Fruit fly (Drosophila melanogaster) whole organism, prepupa: ENCODE results near the gene CG11698.

Experiments used
- CG11762 ChIP-seq: fragments of 200-800 bp; sonication (Bioruptor generic); optimal IDR thresholded peaks from 3 replicates; lab custom pipeline; 2016; ENCODE audit warnings: missing biosample characterization, missing genetic modification characterization; ENCODE audit not compliant: insufficient read depth
- CG15336 ChIP-seq: fragments of 200-800 bp; sonication (Bioruptor generic); IDR thresholded peaks from 2 replicates; pipeline ENCODE4 v1.3.6; 2022; ENCODE audit warnings: missing biosample characterization, missing genetic modification characterization
- CG1621 ChIP-seq: fragments of 200-800 bp; sonication (Bioruptor generic); optimal IDR thresholded peaks from 3 replicates; lab custom pipeline; 2018; ENCODE audit warnings: missing biosample characterization, mild to moderate bottlenecking, missing genetic modification characterization
- CG16779 ChIP-seq: fragments of 200-800 bp; sonication (Bioruptor generic); optimal IDR thresholded peaks from 3 replicates; lab custom pipeline; 2017; ENCODE audit warnings: missing biosample characterization, mild to moderate bottlenecking, missing genetic modification characterization
- CG3032 ChIP-seq: fragments of 200-800 bp; optimal IDR thresholded peaks from 2 replicates; lab custom pipeline; 2019; ENCODE audit warnings: missing biosample characterization, mild to moderate bottlenecking, missing genetic modification characterization, moderate library complexity
- CG31627 ChIP-seq: fragments of 200-800 bp; sonication (Bioruptor generic); optimal IDR thresholded peaks from 3 replicates; lab custom pipeline; 2016; ENCODE audit warnings: missing biosample characterization, missing genetic modification characterization
- CG3919 ChIP-seq: fragments of 200-800 bp; sonication (Bioruptor generic); optimal IDR thresholded peaks from 3 replicates; lab custom pipeline; 2016; ENCODE audit warnings: missing biosample characterization, missing genetic modification characterization
- CG4318 ChIP-seq: fragments of 200-800 bp; sonication (Bioruptor generic); optimal IDR thresholded peaks from 3 replicates; lab custom pipeline; 2017; ENCODE audit warnings: missing biosample characterization, mild to moderate bottlenecking, missing genetic modification characterization
- CG6163 ChIP-seq: fragments of 200-800 bp; sonication (Bioruptor generic); IDR thresholded peaks from 3 replicates; pipeline ENCODE4 v1.3.6; 2022; ENCODE audit warnings: missing biosample characterization, missing genetic modification characterization
- CG6792 ChIP-seq: fragments of 200-800 bp; sonication (Bioruptor generic); optimal IDR thresholded peaks from 3 replicates; lab custom pipeline; 2016; ENCODE audit warnings: missing biosample characterization, missing genetic modification characterization
- CG6808 ChIP-seq: fragments of 200-800 bp; sonication (Bioruptor generic); optimal IDR thresholded peaks from 3 replicates; lab custom pipeline; 2017; ENCODE audit warnings: missing biosample characterization, missing genetic modification characterization, mild to moderate bottlenecking, moderate library complexity, missing genetic modification reagents
- CG7368 ChIP-seq: fragments of 200-800 bp; sonication (Bioruptor generic); optimal IDR thresholded peaks from 3 replicates; lab custom pipeline; 2016; ENCODE audit warnings: missing biosample characterization, missing genetic modification characterization
- CG8119 ChIP-seq: fragments of 200-800 bp; sonication (Bioruptor generic); IDR thresholded peaks from 3 replicates; pipeline ENCODE4 v1.3.6; 2022; ENCODE audit warnings: missing biosample characterization, missing genetic modification characterization
- CG8319 ChIP-seq: fragments of 200-800 bp; sonication (Bioruptor generic); optimal IDR thresholded peaks from 3 replicates; lab custom pipeline; 2016; ENCODE audit warnings: missing biosample characterization, missing genetic modification characterization
- CG8632 ChIP-seq: fragments of 200-800 bp; sonication (Bioruptor generic); optimal IDR thresholded peaks from 3 replicates; lab custom pipeline; 2016; ENCODE audit warnings: missing biosample characterization, missing genetic modification characterization
- CG9139 ChIP-seq: fragments of 200-800 bp; sonication (Bioruptor generic); optimal IDR thresholded peaks from 3 replicates; lab custom pipeline; 2017; ENCODE audit warnings: missing biosample characterization, mild to moderate bottlenecking, missing genetic modification characterization
- Eip78C ChIP-seq: fragments of 200-800 bp; sonication (Bioruptor generic); peaks from one replicate; lab custom pipeline; 2016; ENCODE audit warnings: missing biosample characterization, missing genetic modification characterization
- Eip93F ChIP-seq: fragments of 200-800 bp; sonication (Bioruptor generic); optimal IDR thresholded peaks from 2 replicates; lab custom pipeline; 2016; ENCODE audit warnings: missing biosample characterization, mild to moderate bottlenecking, missing genetic modification characterization
- Ets21C ChIP-seq: fragments of 200-800 bp; sonication (Bioruptor generic); optimal IDR thresholded peaks from 3 replicates; lab custom pipeline; 2016; ENCODE audit warnings: missing biosample characterization, missing genetic modification characterization
- Ets96B ChIP-seq: fragments of 200-800 bp; optimal IDR thresholded peaks from 2 replicates; lab custom pipeline; 2019; ENCODE audit warnings: missing biosample characterization, mild to moderate bottlenecking, missing genetic modification characterization, moderate library complexity
- Hr39 ChIP-seq: fragments of 200-800 bp; sonication (Bioruptor generic); optimal IDR thresholded peaks from 2 replicates; lab custom pipeline; 2016; ENCODE audit warnings: missing biosample characterization, missing genetic modification characterization
- Hr4 ChIP-seq: fragments of 200-800 bp; sonication (Bioruptor generic); optimal IDR thresholded peaks from 3 replicates; lab custom pipeline; 2016; ENCODE audit warnings: missing biosample characterization, missing genetic modification characterization
- Lpt ChIP-seq: fragments of 200-800 bp; sonication (Bioruptor generic); optimal IDR thresholded peaks from 3 replicates; lab custom pipeline; 2016; ENCODE audit warnings: missing biosample characterization, missing genetic modification characterization
- Met ChIP-seq: fragments of 200-800 bp; sonication (Bioruptor generic); optimal IDR thresholded peaks from 3 replicates; lab custom pipeline; 2016; ENCODE audit warnings: missing biosample characterization, missing genetic modification characterization
- Sox102F ChIP-seq: fragments of 200-800 bp; sonication (Bioruptor generic); optimal IDR thresholded peaks from 2 replicates; lab custom pipeline; 2016; ENCODE audit warnings: missing biosample characterization, mild to moderate bottlenecking, missing genetic modification characterization
- Sox14 ChIP-seq: fragments of 200-800 bp; sonication (Bioruptor generic); optimal IDR thresholded peaks from 3 replicates; lab custom pipeline; 2016; ENCODE audit warnings: missing biosample characterization, missing genetic modification characterization
- Sox15 ChIP-seq: fragments of 200-800 bp; sonication (Bioruptor generic); optimal IDR thresholded peaks from 3 replicates; lab custom pipeline; 2016; ENCODE audit warnings: missing biosample characterization, missing genetic modification characterization
- achi ChIP-seq: fragments of 200-800 bp; sonication (Bioruptor generic); optimal IDR thresholded peaks from 3 replicates; lab custom pipeline; 2016; ENCODE audit warnings: missing biosample characterization, missing genetic modification characterization
- acj6 ChIP-seq: fragments of 200-800 bp; sonication (Bioruptor generic); optimal IDR thresholded peaks from 3 replicates; lab custom pipeline; 2016; ENCODE audit warnings: missing biosample characterization, missing genetic modification characterization
- cyc ChIP-seq: fragments of 200-800 bp; sonication (Bioruptor generic); optimal IDR thresholded peaks from 3 replicates; lab custom pipeline; 2016; ENCODE audit warnings: missing biosample characterization, missing genetic modification characterization
- dac ChIP-seq: fragments of 200-800 bp; sonication (Bioruptor generic); optimal IDR thresholded peaks from 2 replicates; lab custom pipeline; 2017; ENCODE audit warnings: missing biosample characterization, mild to moderate bottlenecking, missing genetic modification characterization
- dsx ChIP-seq: fragments of 200-800 bp; optimal IDR thresholded peaks from 3 replicates; lab custom pipeline; 2019; ENCODE audit warnings: missing biosample characterization, mild to moderate bottlenecking, missing genetic modification characterization, moderate library complexity; ENCODE audit not compliant: poor library complexity, severe bottlenecking
- eg ChIP-seq: fragments of 200-800 bp; sonication (Bioruptor generic); IDR thresholded peaks from 3 replicates; pipeline ENCODE4 v1.3.6; 2022; ENCODE audit warnings: missing biosample characterization, missing genetic modification characterization
- esn ChIP-seq: fragments of 200-800 bp; sonication (Bioruptor generic); optimal IDR thresholded peaks from 2 replicates; lab custom pipeline; 2016; ENCODE audit warnings: missing biosample characterization, mild to moderate bottlenecking, missing genetic modification characterization, moderate library complexity
- fd85E ChIP-seq: fragments of 200-800 bp; sonication (Bioruptor generic); optimal IDR thresholded peaks from 3 replicates; lab custom pipeline; 2016; ENCODE audit warnings: missing biosample characterization, missing genetic modification characterization
- fkh ChIP-seq: fragments of 200-800 bp; sonication (Bioruptor generic); optimal IDR thresholded peaks from 3 replicates; lab custom pipeline; 2017; ENCODE audit warnings: missing biosample characterization, mild to moderate bottlenecking, missing genetic modification characterization, moderate library complexity
- lz ChIP-seq: fragments of 200-800 bp; sonication (Bioruptor generic); optimal IDR thresholded peaks from 3 replicates; lab custom pipeline; 2016; ENCODE audit warnings: missing biosample characterization, missing genetic modification characterization
- net ChIP-seq: fragments of 200-800 bp; sonication (Bioruptor generic); optimal IDR thresholded peaks from 3 replicates; lab custom pipeline; 2016; ENCODE audit warnings: missing biosample characterization, missing genetic modification characterization
- spab ChIP-seq: fragments of 200-800 bp; sonication (Bioruptor generic); optimal IDR thresholded peaks from 2 replicates; lab custom pipeline; 2017; ENCODE audit warnings: missing biosample characterization, mild to moderate bottlenecking, missing genetic modification characterization, missing genetic modification reagents
- svp ChIP-seq: fragments of 200-800 bp; sonication (Bioruptor generic); peaks from one replicate; lab custom pipeline; 2016; ENCODE audit warnings: missing biosample characterization, missing genetic modification characterization
- topi ChIP-seq: fragments of 200-800 bp; sonication (Bioruptor generic); optimal IDR thresholded peaks from 3 replicates; lab custom pipeline; 2016; ENCODE audit warnings: missing biosample characterization, missing genetic modification characterization
- vri ChIP-seq: fragments of 200-800 bp; sonication (Bioruptor generic); optimal IDR thresholded peaks from 3 replicates; lab custom pipeline; 2016; ENCODE audit warnings: missing biosample characterization, mild to moderate bottlenecking, missing genetic modification characterization

Gene CG11698

DNA sequence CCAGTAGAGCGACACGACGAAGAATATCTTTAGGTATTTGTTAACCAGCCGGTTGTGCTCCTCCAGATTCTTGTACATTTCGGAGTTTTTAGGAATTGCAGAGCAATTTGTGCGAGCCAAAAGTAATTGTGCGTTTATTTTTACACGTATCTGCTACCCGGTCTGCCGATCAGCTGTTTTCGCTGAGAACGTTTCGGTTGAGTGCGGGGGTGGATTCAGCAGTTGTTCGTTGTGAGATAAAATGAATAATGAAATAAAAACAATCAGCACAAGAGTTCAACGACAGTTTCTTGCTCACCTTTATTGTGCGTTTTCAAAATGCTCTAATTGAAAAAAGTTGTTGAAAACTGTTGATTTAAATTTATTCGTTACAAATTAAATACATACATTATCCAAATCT, 8.1 kb upstream of the CG11698 start, which contains the start of gene nac:
Gene nac, minus strand, starts transcription at position 176 of the 400 bp plus-strand sequence.
- TF ChIP-seq topi (GFP tag; lab: Kevin White, UChicago) (no peak), CG15336 (GFP tag; lab: Robert Waterston, UW) (0 out of 2 replicates have a peak, but pooled peaks have one; percentile 12), Hr4 (no peak), net (GFP tag; lab: Kevin White, UChicago) (no peak), CG8632 (no peak), Sox14 (GFP tag; lab: Kevin White, UChicago) (no peak), CG3032 (tag; lab: Kevin White, UChicago) (peak; percentile 17), esn (GFP tag; lab: Kevin White, UChicago) (peak; percentile 9), spab (GFP tag; lab: Kevin White, UChicago) (no peak), CG6792 (GFP tag; lab: Kevin White, UChicago) (no peak), achi (GFP tag; lab: Kevin White, UChicago) (no peak), acj6 (GFP tag; lab: Kevin White, UChicago) (no peak), eg (GFP tag; lab: Robert Waterston, UW) (no peak), Sox102F (GFP tag; lab: Kevin White, UChicago) (no peak), CG8319 (GFP tag; lab: Kevin White, UChicago) (no peak), svp (no peak), fd85E (no peak), Eip93F (GFP tag; lab: Kevin White, UChicago) (no peak)

DNA sequence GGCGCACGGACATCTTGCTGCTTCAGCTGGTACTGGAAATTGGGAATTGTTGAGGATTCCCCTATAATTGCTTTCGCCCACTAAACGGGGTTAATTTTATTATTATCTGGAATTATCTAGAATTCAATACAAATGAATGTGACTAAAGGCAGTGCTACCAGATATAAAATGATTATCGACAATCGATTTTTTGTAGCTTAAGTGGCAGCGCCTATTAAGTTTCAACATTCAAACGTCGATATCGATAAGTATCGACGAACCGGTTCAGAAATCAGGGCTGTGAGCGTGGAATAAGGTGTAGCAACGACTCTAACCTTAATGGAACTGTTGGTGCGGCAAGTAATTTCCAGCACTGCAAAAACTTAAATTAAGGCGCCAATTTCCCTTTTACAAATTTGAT, 6.9 kb upstream of the CG11698 start, which contains the start of gene Sgt1:
Gene Sgt1, minus strand, starts transcription at position 165 of the 400 bp plus-strand sequence.
- TF ChIP-seq dac = no peak
- peak; percentile 31 for TF ChIP-seq cyc (GFP tag; lab: Kevin White, UChicago)
- no peak for TF ChIP-seq Ets21C (GFP tag; lab: Kevin White, UChicago)
- no peak for TF ChIP-seq Sox14 (GFP tag; lab: Kevin White, UChicago)
- no peak for TF ChIP-seq CG6163 (GFP tag; lab: Robert Waterston, UW)
- no peak for TF ChIP-seq spab (GFP tag; lab: Kevin White, UChicago)
- TF ChIP-seq Hr39 (GFP tag; lab: Kevin White, UChicago) = no peak
- TF ChIP-seq topi (GFP tag; lab: Kevin White, UChicago) = peak; percentile 21
- TF ChIP-seq CG6792 (GFP tag; lab: Kevin White, UChicago) = no peak
- no peak for TF ChIP-seq CG1621
- no peak for TF ChIP-seq vri (GFP tag; lab: Kevin White, UChicago)
- no peak for TF ChIP-seq dsx (GFP tag; lab: Kevin White, UChicago)
- TF ChIP-seq CG3032 (tag; lab: Kevin White, UChicago) = peak; percentile 17
- no peak for TF ChIP-seq achi (GFP tag; lab: Kevin White, UChicago)
- no peak for TF ChIP-seq CG3919

DNA sequence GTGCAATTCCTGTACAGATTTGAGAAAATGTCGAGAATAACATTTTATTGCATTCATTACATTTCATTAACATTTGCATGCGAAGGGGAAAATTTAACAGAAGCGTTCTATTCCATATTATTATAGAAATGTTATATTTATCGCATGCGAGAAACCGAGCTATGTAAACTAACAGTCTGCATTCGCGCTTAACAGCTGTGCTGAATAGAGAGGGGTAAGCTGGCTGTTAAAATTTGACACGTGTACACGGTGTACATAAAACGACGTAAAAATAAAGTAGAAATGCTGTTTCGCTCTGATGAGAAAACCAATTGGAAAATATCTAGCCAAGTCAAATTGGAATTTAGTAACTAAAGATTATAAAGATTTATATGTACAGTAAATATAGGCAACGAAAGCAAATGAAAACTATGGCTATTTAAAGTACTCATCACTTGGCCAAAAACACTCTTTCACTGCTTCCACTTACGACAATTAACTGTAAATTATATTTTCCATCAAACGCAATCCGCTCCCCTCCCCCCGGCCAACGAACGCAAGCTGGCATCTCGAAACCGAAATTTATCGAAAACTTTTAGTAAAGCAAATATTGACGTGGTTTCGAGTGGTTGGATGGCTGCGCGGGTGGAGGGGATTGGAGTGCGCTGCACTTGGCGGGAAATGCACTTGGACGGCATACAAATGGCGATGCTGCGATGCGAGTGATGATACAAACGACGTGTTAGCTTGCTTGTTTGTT, 5.6 kb upstream of the CG11698 start:
- TF ChIP-seq lz (GFP tag; lab: Kevin White, UChicago) = no peak
- TF ChIP-seq fkh (GFP tag; lab: Kevin White, UChicago) = peak; percentile 59
- TF ChIP-seq Eip78C (GFP tag; lab: Kevin White, UChicago) = peak; percentile 49

DNA sequence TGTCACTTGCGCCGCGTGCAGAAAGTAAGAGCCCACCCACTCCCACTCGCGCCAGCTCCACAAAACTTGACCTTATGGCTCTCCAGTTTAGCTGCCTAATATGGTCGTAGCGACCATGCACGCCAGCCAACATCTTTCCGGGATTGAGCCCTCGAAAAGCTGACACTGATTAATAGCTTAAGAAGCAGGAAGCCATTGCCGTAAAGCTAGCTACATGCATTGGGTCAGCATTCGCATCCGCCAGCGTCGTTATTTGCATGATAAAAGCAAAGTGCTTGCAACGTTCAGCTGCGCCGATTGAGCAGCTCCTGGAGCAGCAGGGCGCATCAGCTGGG, 5.1 kb upstream of the CG11698 start:
- TF ChIP-seq Met (GFP tag; lab: Kevin White, UChicago) (no peak), CG11762 (GFP tag; lab: Kevin White, UChicago) (no peak), Eip93F (GFP tag; lab: Kevin White, UChicago) (no peak)

DNA sequence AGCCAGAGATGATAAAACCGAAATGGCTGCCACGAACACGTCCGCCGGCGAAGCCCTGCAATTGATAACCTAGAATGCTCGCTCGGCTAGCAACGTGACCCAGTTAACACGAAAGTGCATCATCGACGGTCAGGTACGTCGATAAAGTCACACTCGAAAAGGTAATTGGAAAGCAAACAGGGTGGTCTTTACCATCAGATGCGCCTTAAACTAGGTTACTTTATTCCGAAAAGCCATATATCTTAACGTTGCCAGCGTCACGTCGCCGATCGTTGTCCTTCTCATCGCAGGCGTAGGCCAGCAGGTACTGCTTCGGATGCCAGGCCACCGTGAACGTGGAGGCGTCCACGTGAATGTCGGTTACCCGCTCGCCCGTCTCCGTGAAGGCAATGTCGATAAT, 4.7 kb upstream of the CG11698 start:
- no peak for TF ChIP-seq svp
- no peak for TF ChIP-seq Lpt
- TF ChIP-seq CG16779 = no peak
- TF ChIP-seq CG11762 (GFP tag; lab: Kevin White, UChicago) = no peak
- no peak for TF ChIP-seq Sox15 (GFP tag; lab: Kevin White, UChicago)
- no peak for TF ChIP-seq CG31627
- TF ChIP-seq CG7368 (GFP tag; lab: Kevin White, UChicago) = no peak
- no peak for TF ChIP-seq CG8119 (GFP tag; lab: Robert Waterston, UW)
- no peak for TF ChIP-seq CG8319 (GFP tag; lab: Kevin White, UChicago)
- no peak for TF ChIP-seq CG3919
- TF ChIP-seq CG6808 (GFP tag; lab: Kevin White, UChicago) = no peak
- TF ChIP-seq Eip93F (GFP tag; lab: Kevin White, UChicago) = no peak
- no peak for TF ChIP-seq vri (GFP tag; lab: Kevin White, UChicago)
- no peak for TF ChIP-seq CG9139
- TF ChIP-seq CG4318 (GFP tag; lab: Kevin White, UChicago) = no peak
- TF ChIP-seq eg (GFP tag; lab: Robert Waterston, UW) = no peak
- no peak for TF ChIP-seq dac
- no peak for TF ChIP-seq Ets21C (GFP tag; lab: Kevin White, UChicago)
- no peak for TF ChIP-seq CG1621
- TF ChIP-seq Ets96B (tag; lab: Kevin White, UChicago) = no peak
